Fruit fly (Drosophila melanogaster) Kc167 (cell line): ENCODE measurements around the gene CG15170.

Experiments used
- h ChIP-seq: fragments of >200 bp; optimal IDR thresholded peaks from 3 replicates; lab custom pipeline; 2018; ENCODE audit warnings: missing external identifiers
- insv ChIP-seq: fragments of >200 bp; optimal IDR thresholded peaks from 3 replicates; lab custom pipeline; 2018; ENCODE audit warnings: missing external identifiers

DNA sequence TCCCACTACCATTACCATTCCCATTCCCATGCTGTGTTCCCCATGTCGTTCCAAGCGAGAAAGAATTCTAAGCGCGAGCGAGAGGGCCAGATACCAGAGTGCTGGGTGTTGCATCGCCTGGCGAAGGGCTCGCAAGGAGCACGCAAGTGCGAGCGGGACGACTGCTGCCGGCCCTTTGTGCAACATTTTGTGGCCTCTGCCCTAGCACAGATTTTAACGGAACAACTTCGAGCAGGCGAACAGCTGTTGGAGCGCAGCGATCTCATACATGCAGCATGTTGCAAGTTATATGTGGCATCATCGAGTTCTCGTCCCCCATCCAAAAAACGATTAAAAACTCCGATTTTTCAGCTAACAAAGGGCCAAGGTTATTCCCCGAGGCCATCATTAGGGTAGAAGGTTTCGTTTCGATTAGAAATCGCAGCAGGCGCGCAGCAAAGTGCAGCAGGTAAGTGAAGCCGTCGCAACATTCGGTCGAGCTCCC lies 42.5 kb downstream of the CG15170 start:
- TF ChIP-seq h (no peak), insv (lab: Kevin White, UChicago) (no peak)
